Fruit fly (Drosophila melanogaster) whole organism, prepupa: ENCODE results near the gene CG11037.

Experiments
- Blimp-1 ChIP-seq: fragments of 200-800 bp; sonication (Bioruptor generic); optimal IDR thresholded peaks from 3 replicates; lab custom pipeline; 2017; ENCODE audit warnings: missing biosample characterization, missing genetic modification characterization, mild to moderate bottlenecking, moderate library complexity, missing genetic modification reagents
- CG10631 ChIP-seq: fragments of 200-800 bp; sonication (Bioruptor generic); optimal IDR thresholded peaks from 2 replicates; lab custom pipeline; 2016; ENCODE audit warnings: missing biosample characterization, missing genetic modification characterization
- CG11294 ChIP-seq: fragments of 200-800 bp; sonication (Bioruptor generic); IDR thresholded peaks from 2 replicates; pipeline ENCODE4 v1.3.6; 2022; ENCODE audit warnings: missing biosample characterization, missing genetic modification characterization
- CG11762 ChIP-seq: fragments of 200-800 bp; sonication (Bioruptor generic); optimal IDR thresholded peaks from 3 replicates; lab custom pipeline; 2016; ENCODE audit warnings: missing biosample characterization, missing genetic modification characterization; ENCODE audit not compliant: insufficient read depth
- CG11902 ChIP-seq: fragments of 200-800 bp; sonication (Bioruptor generic); optimal IDR thresholded peaks from 3 replicates; lab custom pipeline; 2016; ENCODE audit warnings: missing biosample characterization, missing genetic modification characterization
- CG15336 ChIP-seq: fragments of 200-800 bp; sonication (Bioruptor generic); IDR thresholded peaks from 2 replicates; pipeline ENCODE4 v1.3.6; 2022; ENCODE audit warnings: missing biosample characterization, missing genetic modification characterization
- CG1621 ChIP-seq: fragments of 200-800 bp; sonication (Bioruptor generic); optimal IDR thresholded peaks from 3 replicates; lab custom pipeline; 2018; ENCODE audit warnings: missing biosample characterization, mild to moderate bottlenecking, missing genetic modification characterization
- CG16779 ChIP-seq: fragments of 200-800 bp; sonication (Bioruptor generic); optimal IDR thresholded peaks from 3 replicates; lab custom pipeline; 2017; ENCODE audit warnings: missing biosample characterization, mild to moderate bottlenecking, missing genetic modification characterization
- CG3032 ChIP-seq: fragments of 200-800 bp; optimal IDR thresholded peaks from 2 replicates; lab custom pipeline; 2019; ENCODE audit warnings: missing biosample characterization, mild to moderate bottlenecking, missing genetic modification characterization, moderate library complexity
- CG31627 ChIP-seq: fragments of 200-800 bp; sonication (Bioruptor generic); optimal IDR thresholded peaks from 3 replicates; lab custom pipeline; 2016; ENCODE audit warnings: missing biosample characterization, missing genetic modification characterization
- CG32006 ChIP-seq: fragments of 200-800 bp; sonication (Bioruptor generic); optimal IDR thresholded peaks from 3 replicates; lab custom pipeline; 2017; ENCODE audit warnings: missing biosample characterization, mild to moderate bottlenecking, missing genetic modification characterization
- CG34406 ChIP-seq: fragments of 200-800 bp; sonication (Bioruptor generic); optimal IDR thresholded peaks from 3 replicates; lab custom pipeline; 2016; ENCODE audit warnings: missing biosample characterization, missing genetic modification characterization
- CG3919 ChIP-seq: fragments of 200-800 bp; sonication (Bioruptor generic); optimal IDR thresholded peaks from 3 replicates; lab custom pipeline; 2016; ENCODE audit warnings: missing biosample characterization, missing genetic modification characterization
- CG6163 ChIP-seq: fragments of 200-800 bp; sonication (Bioruptor generic); IDR thresholded peaks from 3 replicates; pipeline ENCODE4 v1.3.6; 2022; ENCODE audit warnings: missing biosample characterization, missing genetic modification characterization
- CG6276 ChIP-seq: fragments of 200-800 bp; sonication (Bioruptor generic); optimal IDR thresholded peaks from 2 replicates; lab custom pipeline; 2017; ENCODE audit warnings: missing biosample characterization, mild to moderate bottlenecking, missing genetic modification characterization
- CG6792 ChIP-seq: fragments of 200-800 bp; sonication (Bioruptor generic); optimal IDR thresholded peaks from 3 replicates; lab custom pipeline; 2016; ENCODE audit warnings: missing biosample characterization, missing genetic modification characterization
- CG6808 ChIP-seq: fragments of 200-800 bp; sonication (Bioruptor generic); optimal IDR thresholded peaks from 3 replicates; lab custom pipeline; 2017; ENCODE audit warnings: missing biosample characterization, missing genetic modification characterization, mild to moderate bottlenecking, moderate library complexity, missing genetic modification reagents
- CG6854 ChIP-seq: fragments of 200-800 bp; sonication (Bioruptor generic); optimal IDR thresholded peaks from 2 replicates; lab custom pipeline; 2017; ENCODE audit warnings: missing biosample characterization, mild to moderate bottlenecking, missing genetic modification characterization
- CG7368 ChIP-seq: fragments of 200-800 bp; sonication (Bioruptor generic); optimal IDR thresholded peaks from 3 replicates; lab custom pipeline; 2016; ENCODE audit warnings: missing biosample characterization, missing genetic modification characterization
- CG8632 ChIP-seq: fragments of 200-800 bp; sonication (Bioruptor generic); optimal IDR thresholded peaks from 3 replicates; lab custom pipeline; 2016; ENCODE audit warnings: missing biosample characterization, missing genetic modification characterization
- CG9139 ChIP-seq: fragments of 200-800 bp; sonication (Bioruptor generic); optimal IDR thresholded peaks from 3 replicates; lab custom pipeline; 2017; ENCODE audit warnings: missing biosample characterization, mild to moderate bottlenecking, missing genetic modification characterization
- Eip75B ChIP-seq: fragments of 200-800 bp; sonication (Bioruptor generic); optimal IDR thresholded peaks from 3 replicates; lab custom pipeline; 2016; ENCODE audit warnings: missing biosample characterization, missing genetic modification characterization
- Eip78C ChIP-seq: fragments of 200-800 bp; sonication (Bioruptor generic); peaks from one replicate; lab custom pipeline; 2016; ENCODE audit warnings: missing biosample characterization, missing genetic modification characterization
- Eip93F ChIP-seq: fragments of 200-800 bp; sonication (Bioruptor generic); optimal IDR thresholded peaks from 2 replicates; lab custom pipeline; 2016; ENCODE audit warnings: missing biosample characterization, mild to moderate bottlenecking, missing genetic modification characterization
- Ets21C ChIP-seq: fragments of 200-800 bp; sonication (Bioruptor generic); optimal IDR thresholded peaks from 3 replicates; lab custom pipeline; 2016; ENCODE audit warnings: missing biosample characterization, missing genetic modification characterization
- Ets96B ChIP-seq: fragments of 200-800 bp; optimal IDR thresholded peaks from 2 replicates; lab custom pipeline; 2019; ENCODE audit warnings: missing biosample characterization, mild to moderate bottlenecking, missing genetic modification characterization, moderate library complexity
- Gug ChIP-seq: fragments of 200-800 bp; sonication (Bioruptor generic); IDR thresholded peaks from 2 replicates; pipeline ENCODE4 v1.3.6; 2022; ENCODE audit warnings: missing biosample characterization, missing genetic modification characterization
- Hr38 ChIP-seq: sonication (Bioruptor generic); optimal IDR thresholded peaks from 2 replicates; lab custom pipeline; 2016; ENCODE audit warnings: missing biosample characterization, missing genetic modification characterization
- Hr39 ChIP-seq: fragments of 200-800 bp; sonication (Bioruptor generic); optimal IDR thresholded peaks from 2 replicates; lab custom pipeline; 2016; ENCODE audit warnings: missing biosample characterization, missing genetic modification characterization
- Hr4 ChIP-seq: fragments of 200-800 bp; sonication (Bioruptor generic); optimal IDR thresholded peaks from 3 replicates; lab custom pipeline; 2016; ENCODE audit warnings: missing biosample characterization, missing genetic modification characterization
- Met ChIP-seq: fragments of 200-800 bp; sonication (Bioruptor generic); optimal IDR thresholded peaks from 3 replicates; lab custom pipeline; 2016; ENCODE audit warnings: missing biosample characterization, missing genetic modification characterization
- OdsH ChIP-seq: fragments of 200-800 bp; sonication (Bioruptor generic); optimal IDR thresholded peaks from 3 replicates; lab custom pipeline; 2016; ENCODE audit warnings: missing biosample characterization, missing genetic modification characterization
- Smox ChIP-seq: fragments of 200-800 bp; sonication (Bioruptor generic); optimal IDR thresholded peaks from 3 replicates; lab custom pipeline; 2016; ENCODE audit warnings: missing biosample characterization, missing genetic modification characterization
- Sox15 ChIP-seq: fragments of 200-800 bp; sonication (Bioruptor generic); optimal IDR thresholded peaks from 3 replicates; lab custom pipeline; 2016; ENCODE audit warnings: missing biosample characterization, missing genetic modification characterization
- acj6 ChIP-seq: fragments of 200-800 bp; sonication (Bioruptor generic); optimal IDR thresholded peaks from 3 replicates; lab custom pipeline; 2016; ENCODE audit warnings: missing biosample characterization, missing genetic modification characterization
- cyc ChIP-seq: fragments of 200-800 bp; sonication (Bioruptor generic); optimal IDR thresholded peaks from 3 replicates; lab custom pipeline; 2016; ENCODE audit warnings: missing biosample characterization, missing genetic modification characterization
- dac ChIP-seq: fragments of 200-800 bp; sonication (Bioruptor generic); optimal IDR thresholded peaks from 2 replicates; lab custom pipeline; 2017; ENCODE audit warnings: missing biosample characterization, mild to moderate bottlenecking, missing genetic modification characterization
- dsx ChIP-seq: fragments of 200-800 bp; optimal IDR thresholded peaks from 3 replicates; lab custom pipeline; 2019; ENCODE audit warnings: missing biosample characterization, mild to moderate bottlenecking, missing genetic modification characterization, moderate library complexity; ENCODE audit not compliant: poor library complexity, severe bottlenecking
- eg ChIP-seq: fragments of 200-800 bp; sonication (Bioruptor generic); IDR thresholded peaks from 3 replicates; pipeline ENCODE4 v1.3.6; 2022; ENCODE audit warnings: missing biosample characterization, missing genetic modification characterization
- esn ChIP-seq: fragments of 200-800 bp; sonication (Bioruptor generic); optimal IDR thresholded peaks from 2 replicates; lab custom pipeline; 2016; ENCODE audit warnings: missing biosample characterization, mild to moderate bottlenecking, missing genetic modification characterization, moderate library complexity
- fd59A ChIP-seq: fragments of 200-800 bp; sonication (Bioruptor generic); optimal IDR thresholded peaks from 2 replicates; lab custom pipeline; 2017; ENCODE audit warnings: missing biosample characterization, mild to moderate bottlenecking, missing genetic modification characterization, missing genetic modification reagents
- fd85E ChIP-seq: fragments of 200-800 bp; sonication (Bioruptor generic); optimal IDR thresholded peaks from 3 replicates; lab custom pipeline; 2016; ENCODE audit warnings: missing biosample characterization, missing genetic modification characterization
- fkh ChIP-seq: fragments of 200-800 bp; sonication (Bioruptor generic); optimal IDR thresholded peaks from 3 replicates; lab custom pipeline; 2017; ENCODE audit warnings: missing biosample characterization, mild to moderate bottlenecking, missing genetic modification characterization, moderate library complexity
- lz ChIP-seq: fragments of 200-800 bp; sonication (Bioruptor generic); optimal IDR thresholded peaks from 3 replicates; lab custom pipeline; 2016; ENCODE audit warnings: missing biosample characterization, missing genetic modification characterization
- pdm3 ChIP-seq: fragments of 200-800 bp; sonication (Bioruptor generic); optimal IDR thresholded peaks from 3 replicates; lab custom pipeline; 2016; ENCODE audit warnings: missing biosample characterization, missing genetic modification characterization
- salr ChIP-seq, 2 experiments: fragments of 200-800 bp; sonication (Bioruptor generic); optimal IDR thresholded peaks; 3 replicates each; lab custom pipeline; 2016 to 2018; ENCODE audit warnings: missing biosample characterization in 2 of 2, missing genetic modification characterization in 2 of 2, mild to moderate bottlenecking in 1 of 2
- spab ChIP-seq: fragments of 200-800 bp; sonication (Bioruptor generic); optimal IDR thresholded peaks from 2 replicates; lab custom pipeline; 2017; ENCODE audit warnings: missing biosample characterization, mild to moderate bottlenecking, missing genetic modification characterization, missing genetic modification reagents
- ss ChIP-seq, 2 experiments: fragments of 200-800 bp; sonication (Bioruptor generic); optimal IDR thresholded peaks; 2 replicates in 1 of 2; 3 replicates in 1 of 2; lab custom pipeline; 2017 to 2018; ENCODE audit warnings: mild to moderate bottlenecking in 2 of 2, missing biosample characterization in 2 of 2, missing genetic modification characterization in 2 of 2, moderate library complexity in 1 of 2
- svp ChIP-seq: fragments of 200-800 bp; sonication (Bioruptor generic); peaks from one replicate; lab custom pipeline; 2016; ENCODE audit warnings: missing biosample characterization, missing genetic modification characterization
- topi ChIP-seq: fragments of 200-800 bp; sonication (Bioruptor generic); optimal IDR thresholded peaks from 3 replicates; lab custom pipeline; 2016; ENCODE audit warnings: missing biosample characterization, missing genetic modification characterization
- vri ChIP-seq: fragments of 200-800 bp; sonication (Bioruptor generic); optimal IDR thresholded peaks from 3 replicates; lab custom pipeline; 2016; ENCODE audit warnings: missing biosample characterization, mild to moderate bottlenecking, missing genetic modification characterization

The CG11037 gene

DNA sequence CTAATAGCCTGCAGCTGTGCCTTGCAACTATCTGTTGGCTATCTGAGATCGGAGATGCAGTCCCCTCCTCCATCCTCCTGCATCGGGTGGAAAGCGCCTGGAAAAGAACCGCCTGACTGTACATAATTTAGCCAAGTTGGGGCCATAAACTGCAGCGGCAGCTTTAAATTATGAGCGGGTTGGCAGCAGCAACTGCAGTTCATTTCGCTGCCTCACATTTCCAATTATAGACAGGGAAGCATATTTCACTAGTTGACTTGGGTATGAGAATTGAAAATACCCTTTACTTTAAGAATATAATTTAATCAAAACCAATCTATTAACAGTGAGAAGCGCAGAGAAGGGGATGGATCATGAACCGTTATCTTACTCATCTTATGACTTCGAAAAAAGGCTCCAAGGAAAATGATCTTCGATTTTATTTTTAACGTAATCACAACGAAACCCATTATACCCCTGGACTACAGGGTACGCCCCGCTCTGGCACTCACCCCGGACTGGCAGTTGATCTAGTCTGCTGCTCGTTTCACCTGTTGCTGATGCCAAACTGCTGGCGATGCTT, 38.1 kb downstream of the CG11037 start:
- TF ChIP-seq Eip93F (GFP tag; lab: Kevin White, UChicago) = no peak
- TF ChIP-seq Hr39 (GFP tag; lab: Kevin White, UChicago) = peak; percentile 48
- no peak for TF ChIP-seq fd85E (GFP tag; lab: Kevin White, UChicago)
- peak; percentile 82 for TF ChIP-seq pdm3 (GFP tag; lab: Kevin White, UChicago)
- peak; percentile 79 to 81 for TF ChIP-seq salr (GFP tag; optimal IDR thresholded peaks at IDR 0.05; lab: Kevin White, UChicago)
- TF ChIP-seq dsx = peak; percentile 85
- TF ChIP-seq fd59A (GFP tag; lab: Kevin White, UChicago) = peak; percentile 83
- peak; percentile 4 for TF ChIP-seq Ets21C (GFP tag; lab: Kevin White, UChicago)
- TF ChIP-seq cyc (GFP tag; lab: Kevin White, UChicago) = peak; percentile 40
- TF ChIP-seq CG10631 (GFP tag; lab: Kevin White, UChicago) = peak; percentile 80
- peak; percentile 42 for TF ChIP-seq CG31627 (GFP tag; lab: Kevin White, UChicago)
- peak; percentile 3 for TF ChIP-seq Smox
- TF ChIP-seq CG34406 (GFP tag; lab: Kevin White, UChicago) = peak; percentile 47
- TF ChIP-seq CG1621 (tag; lab: Kevin White, UChicago) = peak; percentile 75
- TF ChIP-seq topi = peak; percentile 53
- peak; percentile 83 for TF ChIP-seq OdsH (GFP tag; lab: Kevin White, UChicago)
- peak; percentile 91 for TF ChIP-seq CG32006 (GFP tag; lab: Kevin White, UChicago)
- TF ChIP-seq svp = peak; percentile 63
- TF ChIP-seq CG6854 (GFP tag; lab: Kevin White, UChicago) = no peak
- peak; percentile 85 for TF ChIP-seq CG6163 (GFP tag; lab: Robert Waterston, UW)
- peak; percentile 84 for TF ChIP-seq acj6 (GFP tag; lab: Kevin White, UChicago)
- TF ChIP-seq CG11294 = peak; percentile 51; the same call in 1 of the 2 replicates
- peak; percentile 70; the same call in 1 of the 3 replicates for TF ChIP-seq eg (GFP tag; lab: Robert Waterston, UW)
- TF ChIP-seq spab (GFP tag; lab: Kevin White, UChicago) = peak; percentile 85
- TF ChIP-seq vri (GFP tag; lab: Kevin White, UChicago) = no peak
- peak; percentile 95 for TF ChIP-seq Eip78C
- peak; percentile 79 for TF ChIP-seq Eip75B (GFP tag; lab: Kevin White, UChicago)
- no peak for TF ChIP-seq Blimp-1 (GFP tag; lab: Kevin White, UChicago)
- TF ChIP-seq fkh = no peak
- TF ChIP-seq CG6276 (GFP tag; lab: Kevin White, UChicago) = peak; percentile 81
- peak; percentile 88 for TF ChIP-seq CG3919 (GFP tag; lab: Kevin White, UChicago)
- peak; percentile 70 for TF ChIP-seq CG9139 (GFP tag; lab: Kevin White, UChicago)
- peak; percentile 67 for TF ChIP-seq CG11762
- peak; percentile 60 for TF ChIP-seq Met (GFP tag; lab: Kevin White, UChicago)
- TF ChIP-seq CG3032 (tag; lab: Kevin White, UChicago) = peak; percentile 89
- TF ChIP-seq CG15336 (GFP tag; lab: Robert Waterston, UW) = peak; percentile 88
- peak; percentile 40 for TF ChIP-seq lz (GFP tag; lab: Kevin White, UChicago)
- TF ChIP-seq CG7368 (GFP tag; lab: Kevin White, UChicago) = peak; percentile 55
- peak; percentile 87 for TF ChIP-seq CG6808 (GFP tag; lab: Kevin White, UChicago)
- TF ChIP-seq Hr4 (GFP tag; lab: Kevin White, UChicago) = peak; percentile 84
- peak; percentile 56 for TF ChIP-seq Gug (GFP tag; lab: Robert Waterston, UW)
- TF ChIP-seq Hr38 = no peak
- TF ChIP-seq Sox15 (GFP tag; lab: Kevin White, UChicago) = peak; percentile 20
- TF ChIP-seq CG16779 (tag; lab: Kevin White, UChicago) = peak; percentile 55
- TF ChIP-seq CG6792 (GFP tag; lab: Kevin White, UChicago) = peak; percentile 76
- TF ChIP-seq CG8632 (GFP tag; lab: Kevin White, UChicago) = peak; percentile 65
- TF ChIP-seq CG11902 (GFP tag; lab: Kevin White, UChicago) = peak; percentile 16
- peak; percentile 92 for TF ChIP-seq Ets96B (tag; lab: Kevin White, UChicago)
- TF ChIP-seq dac (GFP tag; lab: Kevin White, UChicago) = peak; percentile 51
- peak; percentile 83 to 88 for TF ChIP-seq ss (GFP tag; optimal IDR thresholded peaks at IDR 0.05; lab: Kevin White, UChicago)
- peak; percentile 43 for TF ChIP-seq esn (GFP tag; lab: Kevin White, UChicago)
